Fruit fly (Drosophila melanogaster): ENCODE data around the gene DCTN6-p27.

DNA sequence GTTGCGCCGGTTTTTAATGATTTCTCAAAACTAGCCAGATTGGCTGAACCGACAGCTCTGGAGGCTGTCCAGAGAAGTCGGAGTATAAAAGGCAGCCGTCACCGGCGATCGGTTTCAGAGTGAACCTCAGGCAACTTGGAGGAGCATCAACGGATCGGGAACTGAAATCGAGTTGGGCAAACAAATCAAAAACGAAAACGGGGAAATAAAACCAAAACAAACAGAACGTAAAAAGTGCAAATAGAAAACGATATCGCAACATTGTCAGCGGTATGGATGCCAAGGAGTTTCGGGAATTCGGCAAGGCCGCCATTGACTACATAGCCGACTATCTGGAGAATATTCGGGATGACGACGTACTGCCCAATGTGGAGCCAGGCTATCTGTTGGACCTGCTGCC lies 20.4 kb upstream of the DCTN6-p27 start:
- TF ChIP-seq CG8159 (tag; optimal IDR thresholded peaks at IDR 0.05) (no peak), EcR (GFP tag; optimal IDR thresholded peaks at IDR 0.05) (no peak), CG4496 (GFP tag; IDR thresholded peaks at IDR 0.05) (no peak), CG32121 (GFP tag; IDR thresholded peaks at IDR 0.05) (no peak), CG12605 (GFP tag; IDR thresholded peaks at IDR 0.05) (no peak)

All from whole organism, pupa.